Worm (Caenorhabditis elegans) whole organism, young adult: ENCODE results near the gene srsx-28.
A peak's percentile ranks its signal among the peaks of the same experiment; 100 is the strongest.

Source experiments
- B0019.2 ChIP-seq: fragments of 200-800 bp; sonication (Bioruptor generic); conservative IDR thresholded peaks from 2 replicates; pipeline ENCODE4 v1.3.6; 2022; ENCODE audit warnings: missing genetic modification reagents, missing genetic modification characterization, missing compliant biosample characterization
- B0336.3 ChIP-seq: fragments of 200-800 bp; sonication (Bioruptor generic); IDR thresholded peaks from 2 replicates; pipeline ENCODE4 v1.3.6; 2022; ENCODE audit warnings: missing genetic modification characterization, missing compliant biosample characterization
- C06A6.2 ChIP-seq: fragments of 200-800 bp; sonication (Bioruptor generic); conservative IDR thresholded peaks from 2 replicates; pipeline ENCODE4 v1.3.6; 2022; ENCODE audit warnings: missing genetic modification characterization, missing compliant biosample characterization
- F33H1.4 ChIP-seq: fragments of 200-800 bp; sonication (Bioruptor generic); IDR thresholded peaks from 2 replicates; pipeline ENCODE4 v1.3.6; 2022; ENCODE audit warnings: missing genetic modification reagents, missing genetic modification characterization, missing compliant biosample characterization
- F37B4.10 ChIP-seq: fragments of 200-800 bp; sonication (Bioruptor generic); IDR thresholded peaks from 2 replicates; pipeline ENCODE4 v1.3.6; 2022; ENCODE audit warnings: missing genetic modification characterization, missing compliant biosample characterization
- F55B11.4 ChIP-seq: sonication (generic microtip); optimal IDR thresholded peaks from 2 replicates; lab custom pipeline; 2016; ENCODE audit warnings: missing compliant biosample characterization, missing genetic modification characterization, borderline replicate concordance; ENCODE audit not compliant: insufficient read depth
- K12H6.12 ChIP-seq: fragments of 200-800 bp; sonication (Bioruptor generic); optimal IDR thresholded peaks from 2 replicates; lab custom pipeline; 2018; ENCODE audit warnings: mild to moderate bottlenecking, missing genetic modification characterization, missing compliant biosample characterization
- Y53F4B.3 ChIP-seq: fragments of 200-800 bp; sonication (Bioruptor generic); IDR thresholded peaks from 2 replicates; pipeline ENCODE4 v1.3.6; 2022; ENCODE audit warnings: missing genetic modification reagents, missing genetic modification characterization, missing compliant biosample characterization
- Y56A3A.18 ChIP-seq: fragments of 200-800 bp; sonication (Bioruptor generic); IDR thresholded peaks from 2 replicates; pipeline ENCODE4 v1.3.6; 2022; ENCODE audit warnings: missing genetic modification reagents, missing genetic modification characterization, missing compliant biosample characterization
- Y79H2A.3 ChIP-seq: fragments of 200-800 bp; sonication (Bioruptor generic); conservative IDR thresholded peaks from 2 replicates; pipeline ENCODE4 v1.3.6; 2022; ENCODE audit warnings: missing genetic modification reagents, missing genetic modification characterization, missing compliant biosample characterization
- ZK185.1 ChIP-seq: sonication (generic microtip); optimal IDR thresholded peaks from 2 replicates; lab custom pipeline; 2016; ENCODE audit warnings: mild to moderate bottlenecking, missing genetic modification characterization, missing compliant biosample characterization; ENCODE audit not compliant: poor library complexity, severe bottlenecking
- akir-1 ChIP-seq: fragments of 200-800 bp; sonication (Bioruptor generic); optimal IDR thresholded peaks from 2 replicates; lab custom pipeline; 2018; ENCODE audit warnings: mild to moderate bottlenecking, missing genetic modification characterization, moderate library complexity, missing compliant biosample characterization
- aptf-3 ChIP-seq: fragments of 200-800 bp; sonication (Bioruptor generic); IDR thresholded peaks from 2 replicates; pipeline ENCODE4 v1.3.6; 2022; ENCODE audit warnings: missing genetic modification characterization, missing compliant biosample characterization
- atf-7 ChIP-seq: sonication (generic microtip); optimal IDR thresholded peaks from 2 replicates; lab custom pipeline; 2017; ENCODE audit warnings: mild to moderate bottlenecking, missing genetic modification characterization, missing compliant biosample characterization
- athp-1 ChIP-seq: sonication (generic microtip); optimal IDR thresholded peaks from 2 replicates; lab custom pipeline; 2017; ENCODE audit warnings: mild to moderate bottlenecking, missing genetic modification characterization, missing compliant biosample characterization
- attf-3 ChIP-seq: fragments of 200-800 bp; sonication (Bioruptor generic); conservative IDR thresholded peaks from 2 replicates; pipeline ENCODE4 v1.3.6; 2022; ENCODE audit warnings: missing genetic modification reagents, missing genetic modification characterization, missing compliant biosample characterization
- bed-1 ChIP-seq: fragments of 200-800 bp; sonication (Bioruptor generic); IDR thresholded peaks from 2 replicates; pipeline ENCODE4 v1.3.6; 2022; ENCODE audit warnings: missing genetic modification reagents, missing genetic modification characterization, missing compliant biosample characterization
- cebp-1 ChIP-seq, 2 experiments: fragments of 200-800 bp in 1 of 2; sonication (Bioruptor generic) in 1 of 2; sonication (generic microtip) in 1 of 2; IDR thresholded peaks in 1 of 2; optimal IDR thresholded peaks in 1 of 2; 2 replicates each; pipeline versions ENCODE4 v1.3.6 to Lab custom; 2017 to 2022; ENCODE audit warnings: missing compliant biosample characterization in 2 of 2, missing genetic modification characterization in 2 of 2, mild to moderate bottlenecking in 1 of 2, missing genetic modification reagents in 1 of 2, moderate library complexity in 1 of 2
- cebp-2 ChIP-seq: fragments of 200-800 bp; sonication (Bioruptor generic); IDR thresholded peaks from 2 replicates; pipeline ENCODE4 v1.3.6; 2022; ENCODE audit warnings: missing genetic modification characterization, missing compliant biosample characterization
- ceh-27 ChIP-seq: fragments of 200-800 bp; sonication (Bioruptor generic); optimal IDR thresholded peaks from 2 replicates; lab custom pipeline; 2018; ENCODE audit warnings: mild to moderate bottlenecking, missing genetic modification characterization, moderate library complexity, missing compliant biosample characterization
- ceh-58 ChIP-seq: fragments of 200-800 bp; sonication (Bioruptor generic); IDR thresholded peaks from 2 replicates; pipeline ENCODE4 v1.3.6; 2022; ENCODE audit warnings: missing genetic modification characterization, missing compliant biosample characterization
- chd-7 ChIP-seq: sonication (generic microtip); optimal IDR thresholded peaks from 2 replicates; lab custom pipeline; 2016; ENCODE audit warnings: mild to moderate bottlenecking, missing genetic modification characterization, moderate library complexity, missing compliant biosample characterization
- dox-1 ChIP-seq: fragments of 200-800 bp; sonication (Bioruptor generic); IDR thresholded peaks from 2 replicates; pipeline ENCODE4 v1.3.6; 2022; ENCODE audit warnings: missing genetic modification reagents, missing genetic modification characterization, missing compliant biosample characterization
- efl-1 ChIP-seq: fragments of 150-350 bp; optimal IDR thresholded peaks from 2 replicates; lab custom pipeline; 2014; ENCODE audit warnings: missing biosample characterization, missing genetic modification reagents, missing genetic modification characterization
- egl-18 ChIP-seq: fragments of 200-800 bp; sonication (Bioruptor generic); IDR thresholded peaks from 2 replicates; pipeline ENCODE4 v1.3.6; 2022; ENCODE audit warnings: missing genetic modification reagents, missing genetic modification characterization, missing compliant biosample characterization
- egl-44 ChIP-seq: fragments of 200-800 bp; sonication (Bioruptor generic); IDR thresholded peaks from 2 replicates; pipeline ENCODE4 v1.3.6; 2022; ENCODE audit warnings: missing genetic modification reagents, missing genetic modification characterization, missing compliant biosample characterization
- hlh-12 ChIP-seq: sonication (generic microtip); optimal IDR thresholded peaks from 2 replicates; lab custom pipeline; 2016; ENCODE audit warnings: missing genetic modification characterization, missing compliant biosample characterization
- hlh-26 ChIP-seq: fragments of 200-800 bp; sonication (Bioruptor generic); conservative IDR thresholded peaks from 2 replicates; pipeline ENCODE4 v1.3.6; 2022; ENCODE audit warnings: missing genetic modification reagents, missing genetic modification characterization, missing compliant biosample characterization
- lin-35 ChIP-seq, 3 experiments: fragments of 150-350 bp in 2 of 3; sonication (generic microtip) in 1 of 3; optimal IDR thresholded peaks; 2 replicates each; lab custom pipeline; 2014 to 2018; ENCODE audit warnings: missing biosample characterization in 3 of 3, missing genetic modification characterization in 3 of 3, missing genetic modification reagents in 3 of 3
- lin-40 ChIP-seq: sonication (generic microtip); optimal IDR thresholded peaks from 2 replicates; lab custom pipeline; 2016; ENCODE audit warnings: missing genetic modification characterization, mild to moderate bottlenecking, missing compliant biosample characterization, missing genotype, missing genetic modification reagents
- lin-54 ChIP-seq: fragments of 200-800 bp; sonication (Bioruptor generic); optimal IDR thresholded peaks from 2 replicates; lab custom pipeline; 2018; ENCODE audit warnings: mild to moderate bottlenecking, missing genetic modification characterization, missing compliant biosample characterization
- mcd-1 ChIP-seq: fragments of 200-800 bp; sonication (Bioruptor generic); IDR thresholded peaks from 2 replicates; pipeline ENCODE4 v1.3.6; 2022; ENCODE audit warnings: missing genetic modification reagents, missing genetic modification characterization, missing compliant biosample characterization
- nfyb-1 ChIP-seq: fragments of 200-800 bp; sonication (Bioruptor generic); IDR thresholded peaks from 2 replicates; pipeline ENCODE4 v1.3.6; 2022; ENCODE audit warnings: missing genetic modification reagents, missing genetic modification characterization, missing compliant biosample characterization
- nhr-120 ChIP-seq: fragments of 200-800 bp; sonication (Bioruptor generic); IDR thresholded peaks from 2 replicates; pipeline ENCODE4 v1.3.6; 2022; ENCODE audit warnings: missing genetic modification characterization, missing compliant biosample characterization
- nhr-90 ChIP-seq: sonication (generic microtip); optimal IDR thresholded peaks from 2 replicates; lab custom pipeline; 2016; ENCODE audit warnings: missing genotype, mild to moderate bottlenecking, missing genetic modification characterization, missing compliant biosample characterization
- pbrm-1 ChIP-seq: fragments of 200-800 bp; sonication (Bioruptor generic); IDR thresholded peaks from 2 replicates; pipeline ENCODE4 v1.3.6; 2022; ENCODE audit warnings: missing genetic modification reagents, missing genetic modification characterization, missing compliant biosample characterization
- rcor-1 ChIP-seq: fragments of 200-800 bp; sonication (Bioruptor generic); IDR thresholded peaks from 2 replicates; pipeline ENCODE4 v1.3.6; 2022; ENCODE audit warnings: missing genetic modification reagents, missing genetic modification characterization, missing compliant biosample characterization
- repo-1 ChIP-seq: sonication (generic microtip); optimal IDR thresholded peaks from 2 replicates; lab custom pipeline; 2017; ENCODE audit warnings: mild to moderate bottlenecking, missing genetic modification characterization, missing compliant biosample characterization
- snpc-1.1 ChIP-seq: sonication (generic microtip); optimal IDR thresholded peaks from 2 replicates; lab custom pipeline; 2017; ENCODE audit warnings: missing genetic modification characterization, mild to moderate bottlenecking, missing compliant biosample characterization, antibody characterized with exemption, moderate library complexity, missing genotype, missing genetic modification reagents; ENCODE audit not compliant: insufficient read depth
- snpc-4 ChIP-seq, 5 experiments: fragments of 150-350 bp in 1 of 5; sonication (generic microtip) in 4 of 5; optimal IDR thresholded peaks; 2 replicates each; lab custom pipeline; 2014 to 2018; ENCODE audit warnings: missing genetic modification characterization in 5 of 5, missing biosample characterization in 3 of 5, antibody characterized with exemption in 2 of 5, mild to moderate bottlenecking in 2 of 5, missing compliant biosample characterization in 2 of 5, missing genotype in 2 of 5, moderate library complexity in 2 of 5, missing genetic modification reagents in 1 of 5
- somi-1 ChIP-seq: fragments of 200-800 bp; sonication (Bioruptor generic); optimal IDR thresholded peaks from 2 replicates; lab custom pipeline; 2018; ENCODE audit warnings: mild to moderate bottlenecking, missing genetic modification characterization, missing compliant biosample characterization
- tbx-9 ChIP-seq: sonication (generic microtip); optimal IDR thresholded peaks from 2 replicates; lab custom pipeline; 2016; ENCODE audit warnings: borderline replicate concordance, missing genetic modification characterization, inconsistent platforms, missing compliant biosample characterization
- xnd-1 ChIP-seq: sonication (generic microtip); optimal IDR thresholded peaks from 2 replicates; lab custom pipeline; 2016; ENCODE audit warnings: missing genotype, missing genetic modification reagents, missing genetic modification characterization, missing compliant biosample characterization
- ztf-18 ChIP-seq: sonication (generic microtip); optimal IDR thresholded peaks from 2 replicates; lab custom pipeline; 2016; ENCODE audit warnings: missing genotype, mild to moderate bottlenecking, missing genetic modification characterization, missing compliant biosample characterization
- ztf-26 ChIP-seq: sonication (generic microtip); optimal IDR thresholded peaks from 2 replicates; lab custom pipeline; 2017; ENCODE audit warnings: missing genetic modification characterization, missing compliant biosample characterization

srsx-28 gene

ce11 chrV:10173653-10174052 lies 21.3 kb downstream of the srsx-28 start, which contains the start of gene egl-3:
Gene egl-3, minus strand, starts transcription at chrV:10173753.
- TF ChIP-seq somi-1 (GFP tag; lab: Kevin White, UChicago) (no peak), aptf-3 (GFP tag; lab: Robert Waterston, UW) (no peak), cebp-2 (GFP tag; lab: Robert Waterston, UW) (no peak), atf-7 (no peak), hlh-12 (no peak), F37B4.10 (GFP tag; lab: Robert Waterston, UW) (no peak), ceh-58 (no peak)

- TF ChIP-seq efl-1 (GFP tag; lab: Kevin White, UChicago) (no peak), hlh-26 (GFP tag; lab: Robert Waterston, UW) (no peak), B0336.3 (GFP tag; lab: Robert Waterston, UW) (0 out of 2 replicates have a peak, but pooled peaks have one; percentile 17), lin-54 (GFP tag; lab: Kevin White, UChicago) (no peak), bed-1 (no peak), nhr-120 (no peak), ceh-27 (peak; percentile 58), repo-1 (tag; lab: Kevin White, UChicago) (no peak), nhr-90 (tag; lab: Kevin White, UChicago) (no peak), snpc-1.1 (tag; lab: Kevin White, UChicago) (no peak), dox-1 (GFP tag; lab: Robert Waterston, UW) (0 out of 2 replicates have a peak, but pooled peaks have one; percentile 51), F55B11.4 (tag; lab: Kevin White, UChicago) (no peak), Y79H2A.3 (GFP tag; lab: Robert Waterston, UW) (no peak), pbrm-1 (GFP tag; lab: Robert Waterston, UW) (peak; percentile 45; the same call in 1 of the 2 replicates), lin-40 (tag; lab: Kevin White, UChicago) (peak; percentile 63), egl-18 (GFP tag; lab: Robert Waterston, UW) (0 out of 2 replicates have a peak, but pooled peaks have one; percentile 24), athp-1 (tag; lab: Kevin White, UChicago) (no peak), xnd-1 (tag; lab: Kevin White, UChicago) (no peak), lin-35 (GFP tag; optimal IDR thresholded peaks at IDR 0.05; lab: Kevin White, UChicago) (peak in 1 of 3 experiments; percentile 41), cebp-2 (GFP tag; lab: Robert Waterston, UW) (no peak), Y56A3A.18 (GFP tag; lab: Robert Waterston, UW) (no peak), ZK185.1 (tag; lab: Kevin White, UChicago) (peak; percentile 29), nfyb-1 (GFP tag; lab: Robert Waterston, UW) (peak; percentile 85), chd-7 (tag; lab: Kevin White, UChicago) (peak; percentile 57), ztf-18 (no peak), C06A6.2 (GFP tag; lab: Robert Waterston, UW) (0 out of 2 replicates have a peak, but pooled peaks have one; percentile 30), egl-44 (no peak), Y53F4B.3 (no peak), attf-3 (GFP tag; lab: Robert Waterston, UW) (no peak), somi-1 (GFP tag; lab: Kevin White, UChicago) (peak; percentile 69), tbx-9 (no peak), cebp-1 (GFP tag; IDR thresholded peaks at IDR 0.05; lab: Robert Waterston, UW) (no peak), cebp-1 (tag; optimal IDR thresholded peaks at IDR 0.05; lab: Kevin White, UChicago) (peak; percentile 71), snpc-4 (GFP tag; optimal IDR thresholded peaks at IDR 0.05; lab: Kevin White, UChicago) (no peak), snpc-4 (tag; optimal IDR thresholded peaks at IDR 0.05; lab: Kevin White, UChicago) (peak in 1 of 4 experiments; percentile 5), B0019.2 (no peak), mcd-1 (GFP tag; lab: Robert Waterston, UW) (peak; percentile 61), K12H6.12 (tag; lab: Kevin White, UChicago) (peak; percentile 83), rcor-1 (peak; percentile 63; the same call in 1 of the 2 replicates), ztf-26 (tag; lab: Kevin White, UChicago) (no peak), F33H1.4 (GFP tag; lab: Robert Waterston, UW) (no peak), akir-1 (no peak)
Measured at ce11 chrV:10174632-10175075, 22.3 kb downstream of the srsx-28 start.
